Fruit fly (Drosophila melanogaster): ENCODE measurements around the gene Sirt7.
A peak's percentile ranks its signal among the peaks of the same experiment; 100 is the strongest.

Gene Sirt7

DNA sequence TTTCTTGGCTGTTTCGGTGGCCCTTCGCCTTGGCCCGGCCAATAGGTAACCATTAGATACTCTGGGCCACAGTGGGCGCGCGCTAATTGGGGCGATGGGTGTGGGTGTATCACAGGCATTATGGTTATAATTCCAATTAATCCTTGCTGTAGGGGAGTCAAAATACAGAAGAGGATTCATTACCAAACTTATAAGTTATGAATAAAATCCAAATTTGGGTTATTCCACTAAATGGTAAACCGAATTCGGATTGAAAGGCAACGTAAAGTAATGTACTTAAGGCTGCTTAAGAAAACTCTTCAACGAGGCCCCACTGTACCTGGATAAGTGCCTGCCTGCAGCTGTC is 33.9 kb downstream of the Sirt7 start (continued):
- TF ChIP-seq CG8388 (GFP tag; optimal IDR thresholded peaks at IDR 0.05), result no peak
- no peak for TF ChIP-seq tna (GFP tag; IDR thresholded peaks at IDR 0.05; ENCODE audit: partially characterized antibody)
- TF ChIP-seq Six4 (GFP tag; optimal IDR thresholded peaks at IDR 0.05), result peak; percentile 44
- peak in 1 of 2 experiments; percentile 59 for TF ChIP-seq Hr78 (GFP tag; optimal IDR thresholded peaks at IDR 0.05)
- no peak for TF ChIP-seq CG31365 (tag; optimal IDR thresholded peaks at IDR 0.05)
- no peak for TF ChIP-seq odd (GFP tag; optimal IDR thresholded peaks at IDR 0.05)
- TF ChIP-seq da (GFP tag; optimal IDR thresholded peaks at IDR 0.05), result no peak
- TF ChIP-seq ken (GFP tag; IDR thresholded peaks at IDR 0.05), result no peak
- peak; percentile 75 for TF ChIP-seq CG18599 (GFP tag; optimal IDR thresholded peaks at IDR 0.05)
- peak; percentile 15 for TF ChIP-seq trem (tag; optimal IDR thresholded peaks at IDR 0.05)
- TF ChIP-seq HmgZ (tag; optimal IDR thresholded peaks at IDR 0.05), result no peak
- TF ChIP-seq luna (GFP tag; optimal IDR thresholded peaks at IDR 0.05), result no peak
- TF ChIP-seq vvl (GFP tag; IDR thresholded peaks at IDR 0.05), result peak; percentile 51
- peak; percentile 59; the same call in 2 of the 3 replicates for TF ChIP-seq Mrtf (GFP tag; IDR thresholded peaks at IDR 0.05)
- peak; percentile 36 for TF ChIP-seq CG18764 (GFP tag; optimal IDR thresholded peaks at IDR 0.05)
- no peak for TF ChIP-seq CG10565 (GFP tag; optimal IDR thresholded peaks at IDR 0.05)
- TF ChIP-seq twi (tag; optimal IDR thresholded peaks at IDR 0.05), result no peak
- peak; percentile 41 for TF ChIP-seq Sox100B (GFP tag; optimal IDR thresholded peaks at IDR 0.05)
- TF ChIP-seq CG7357 (GFP tag; IDR thresholded peaks at IDR 0.05), result peak; percentile 50; the same call in 1 of the 3 replicates
- TF ChIP-seq chif (GFP tag; optimal IDR thresholded peaks at IDR 0.05), result peak in 1 of 2 experiments; percentile 41
- no peak for TF ChIP-seq CG2129 (GFP tag; IDR thresholded peaks at IDR 0.05; ENCODE audit: partially characterized antibody)
- peak in 1 of 2 experiments; percentile 4 for TF ChIP-seq Pdp1 (GFP tag; optimal IDR thresholded peaks at IDR 0.05)
- no peak for TF ChIP-seq CG6654 (GFP tag; optimal IDR thresholded peaks at IDR 0.05)
- peak; percentile 33 for TF ChIP-seq zen (tag; optimal IDR thresholded peaks at IDR 0.05)
- TF ChIP-seq Med (GFP tag), result peak; percentile 85
- peak in 1 of 2 experiments; percentile 23 for TF ChIP-seq Eip74EF (GFP tag; optimal IDR thresholded peaks at IDR 0.05)
- TF ChIP-seq CG7839 (tag; optimal IDR thresholded peaks at IDR 0.05), result peak; percentile 35
- no peak for TF ChIP-seq CG17612 (GFP tag; IDR thresholded peaks at IDR 0.05)
- peak; percentile 39; the same call in 1 of the 2 replicates for TF ChIP-seq CG31441 (GFP tag; IDR thresholded peaks at IDR 0.05)
- peak; percentile 58 for TF ChIP-seq CG10543 (GFP tag; optimal IDR thresholded peaks at IDR 0.05)
- no peak for TF ChIP-seq sima (GFP tag; optimal IDR thresholded peaks at IDR 0.05)
- peak; percentile 52 for TF ChIP-seq CG4404 (GFP tag; IDR thresholded peaks at IDR 0.05)
- TF ChIP-seq CG34376 (GFP tag; optimal IDR thresholded peaks at IDR 0.05), result peak; percentile 13
- TF ChIP-seq CG16863 (GFP tag; optimal IDR thresholded peaks at IDR 0.05), result no peak
- TF ChIP-seq Gsc (GFP tag; IDR thresholded peaks at IDR 0.05), result no peak
- TF ChIP-seq CG8359 (GFP tag; optimal IDR thresholded peaks at IDR 0.05; ENCODE audit: borderline replicate concordance), result peak; percentile 4
- no peak for TF ChIP-seq CG4360 (GFP tag; IDR thresholded peaks at IDR 0.05)
- no peak for TF ChIP-seq Rx (GFP tag; IDR thresholded peaks at IDR 0.05)
- TF ChIP-seq Nf-YC (tag; optimal IDR thresholded peaks at IDR 0.05), result peak; percentile 45
- no peak for TF ChIP-seq nerfin-2 (GFP tag; IDR thresholded peaks at IDR 0.05; ENCODE audit: partially characterized antibody)
- TF ChIP-seq CG11695 (GFP tag; IDR thresholded peaks at IDR 0.05), result peak; percentile 54; the same call in 2 of the 3 replicates
- peak; percentile 49 for TF ChIP-seq D19A (tag; optimal IDR thresholded peaks at IDR 0.05)
- no peak for TF ChIP-seq CG3847 (GFP tag; IDR thresholded peaks at IDR 0.05)
- no peak for TF ChIP-seq gcm (GFP tag; optimal IDR thresholded peaks at IDR 0.05)
- no peak for TF ChIP-seq CG12942 (GFP tag; optimal IDR thresholded peaks at IDR 0.05)
- TF ChIP-seq jumu (GFP tag; optimal IDR thresholded peaks at IDR 0.05), result peak; percentile 47
- TF ChIP-seq CG8924 (tag; optimal IDR thresholded peaks at IDR 0.05), result peak; percentile 30
- TF ChIP-seq nmo (GFP tag; optimal IDR thresholded peaks at IDR 0.05), result peak; percentile 57
- TF ChIP-seq crol (GFP tag; IDR thresholded peaks at IDR 0.05), result no peak
- TF ChIP-seq otp (GFP tag; IDR thresholded peaks at IDR 0.05), result no peak
- no peak for TF ChIP-seq CG34422 (GFP tag; IDR thresholded peaks at IDR 0.05)

Measured in whole organism, embryonic.